Fruit fly (Drosophila melanogaster): ENCODE results near the gene mxt.

mxt gene

dm6 chr2L:4889451-4890045 is 42.5 kb upstream of the mxt start, which contains the start of gene CG15625:
Gene CG15625 (plus strand): TSS chr2L:4889995.
- TF ChIP-seq CG4496 (GFP tag; IDR thresholded peaks at IDR 0.05) (no peak), CG8301 (tag; optimal IDR thresholded peaks at IDR 0.05) (no peak), CG17806 (tag; optimal IDR thresholded peaks at IDR 0.05) (no peak), D1 (tag; optimal IDR thresholded peaks at IDR 0.05) (no peak), Snoo (tag; optimal IDR thresholded peaks at IDR 0.05) (no peak)

dm6 chr2L:4888541-4888940 is 41.4 kb upstream of the mxt start:
- TF ChIP-seq EcR (GFP tag; optimal IDR thresholded peaks at IDR 0.05) (peak; percentile 41), D1 (tag; optimal IDR thresholded peaks at IDR 0.05) (no peak), CG17806 (tag; optimal IDR thresholded peaks at IDR 0.05) (peak; percentile 46), CG32121 (GFP tag; IDR thresholded peaks at IDR 0.05) (no peak), CG8159 (tag; optimal IDR thresholded peaks at IDR 0.05) (peak; percentile 44), fd96Ca (GFP tag; IDR thresholded peaks at IDR 0.05) (no peak), CG9948 (tag; optimal IDR thresholded peaks at IDR 0.05) (peak; percentile 53), Ets98B (GFP tag; IDR thresholded peaks at IDR 0.05) (no peak), CG14655 (GFP tag; optimal IDR thresholded peaks at IDR 0.05) (peak; percentile 2), CG15710 (tag; optimal IDR thresholded peaks at IDR 0.05) (peak; percentile 29), CG34367 (tag; optimal IDR thresholded peaks at IDR 0.05) (peak; percentile 19)

dm6 chr2L:4887382-4888219 is 40.5 kb upstream of the mxt start:
- TF ChIP-seq EcR (GFP tag; optimal IDR thresholded peaks at IDR 0.05) (peak; percentile 88), gl (tag; optimal IDR thresholded peaks at IDR 0.05) (peak; percentile 93), CG13204 (GFP tag; optimal IDR thresholded peaks at IDR 0.05) (peak; percentile 89), CG10348 (GFP tag; IDR thresholded peaks at IDR 0.05) (peak; percentile 56; the same call in 1 of the 2 replicates), D1 (tag; optimal IDR thresholded peaks at IDR 0.05) (peak; percentile 91), fd96Ca (GFP tag; IDR thresholded peaks at IDR 0.05) (peak; percentile 92), CG9948 (tag; optimal IDR thresholded peaks at IDR 0.05) (peak; percentile 98), CG8301 (tag; optimal IDR thresholded peaks at IDR 0.05) (peak; percentile 92), CG32121 (GFP tag; IDR thresholded peaks at IDR 0.05) (peak; percentile 88), CG15710 (tag; optimal IDR thresholded peaks at IDR 0.05) (peak; percentile 96), CG4496 (GFP tag; IDR thresholded peaks at IDR 0.05) (peak; percentile 97), CG12605 (GFP tag; IDR thresholded peaks at IDR 0.05) (peak; percentile 94), Pif1A (GFP tag; optimal IDR thresholded peaks at IDR 0.05) (peak; percentile 86), CG14655 (GFP tag; optimal IDR thresholded peaks at IDR 0.05) (peak; percentile 90), CG34367 (tag; optimal IDR thresholded peaks at IDR 0.05) (peak; percentile 97), rn (GFP tag; IDR thresholded peaks at IDR 0.05) (peak; percentile 92), Pif1B (GFP tag; optimal IDR thresholded peaks at IDR 0.05) (peak; percentile 88), Snoo (tag; optimal IDR thresholded peaks at IDR 0.05) (peak; percentile 81), Ets98B (GFP tag; IDR thresholded peaks at IDR 0.05) (peak; percentile 92), CG17806 (tag; optimal IDR thresholded peaks at IDR 0.05) (peak; percentile 97), CG8159 (tag; optimal IDR thresholded peaks at IDR 0.05) (peak; percentile 95)

- TF ChIP-seq CG13204 (GFP tag; optimal IDR thresholded peaks at IDR 0.05) (no peak), CG14655 (GFP tag; optimal IDR thresholded peaks at IDR 0.05) (no peak), Pif1A (GFP tag; optimal IDR thresholded peaks at IDR 0.05) (no peak), CG32121 (GFP tag; IDR thresholded peaks at IDR 0.05) (0 out of 2 replicates have a peak, but pooled peaks have one; percentile 19), rn (GFP tag; IDR thresholded peaks at IDR 0.05) (no peak), EcR (GFP tag; optimal IDR thresholded peaks at IDR 0.05) (no peak), gl (tag; optimal IDR thresholded peaks at IDR 0.05) (no peak)
Measured at dm6 chr2L:4886645-4887044, 39.5 kb upstream of the mxt start.

- peak; percentile 9 for TF ChIP-seq CG9948 (tag; optimal IDR thresholded peaks at IDR 0.05)
- no peak for TF ChIP-seq Snoo (tag; optimal IDR thresholded peaks at IDR 0.05)
- TF ChIP-seq CG4496 (GFP tag; IDR thresholded peaks at IDR 0.05) = peak; percentile 55; the same call in 2 of the 3 replicates
- TF ChIP-seq CG15710 (tag; optimal IDR thresholded peaks at IDR 0.05) = peak; percentile 30
- TF ChIP-seq CG8159 (tag; optimal IDR thresholded peaks at IDR 0.05) = peak; percentile 44
- TF ChIP-seq Ets98B (GFP tag; IDR thresholded peaks at IDR 0.05) = peak; percentile 30; the same call in 1 of the 2 replicates
- TF ChIP-seq CG8301 (tag; optimal IDR thresholded peaks at IDR 0.05) = peak; percentile 65
- TF ChIP-seq CG12605 (GFP tag; IDR thresholded peaks at IDR 0.05) = no peak
- no peak for TF ChIP-seq CG32121 (GFP tag; IDR thresholded peaks at IDR 0.05)
- no peak for TF ChIP-seq Pif1B (GFP tag; optimal IDR thresholded peaks at IDR 0.05)
- no peak for TF ChIP-seq CG10348 (GFP tag; IDR thresholded peaks at IDR 0.05)
- no peak for TF ChIP-seq CG13204 (GFP tag; optimal IDR thresholded peaks at IDR 0.05)
- TF ChIP-seq fd96Ca (GFP tag; IDR thresholded peaks at IDR 0.05) = no peak
- no peak for TF ChIP-seq rn (GFP tag; IDR thresholded peaks at IDR 0.05)
- peak; percentile 32 for TF ChIP-seq Pif1A (GFP tag; optimal IDR thresholded peaks at IDR 0.05)
- TF ChIP-seq D1 (tag; optimal IDR thresholded peaks at IDR 0.05) = no peak
- TF ChIP-seq EcR (GFP tag; optimal IDR thresholded peaks at IDR 0.05) = no peak
- TF ChIP-seq CG34367 (tag; optimal IDR thresholded peaks at IDR 0.05) = peak; percentile 22
- TF ChIP-seq CG17806 (tag; optimal IDR thresholded peaks at IDR 0.05) = peak; percentile 40
Measured at dm6 chr2L:4886132-4886531, 39.0 kb upstream of the mxt start.

Data from whole organism, pupa.